Fruit fly (Drosophila melanogaster) whole organism, embryonic: ENCODE data around the gene CG11617.
A peak's percentile ranks its signal among the peaks of the same experiment; 100 is the strongest.

ENCODE experiments used
- Atf-2 ChIP-seq: fragments of 200-800 bp; sonication (Bioruptor generic); optimal IDR thresholded peaks from 2 replicates; lab custom pipeline; 2016; ENCODE audit warnings: missing biosample characterization, missing genetic modification characterization
- Blimp-1 ChIP-seq: fragments of 200-800 bp; sonication (Bioruptor generic); optimal IDR thresholded peaks from 3 replicates; lab custom pipeline; 2018; ENCODE audit warnings: missing biosample characterization, missing genetic modification characterization, mild to moderate bottlenecking, moderate library complexity, missing genetic modification reagents
- CG11456 ChIP-seq: fragments of 200-800 bp; sonication (Bioruptor generic); IDR thresholded peaks from 3 replicates; pipeline ENCODE4 v1.3.6; 2022; ENCODE audit warnings: missing biosample characterization, missing genetic modification characterization
- CG15514 ChIP-seq: fragments of 200-800 bp; sonication (Bioruptor generic); optimal IDR thresholded peaks from 3 replicates; lab custom pipeline; 2017; ENCODE audit warnings: missing biosample characterization, missing genetic modification characterization, mild to moderate bottlenecking, moderate library complexity, missing genetic modification reagents
- CG15601 ChIP-seq: fragments of 200-800 bp; sonication (Bioruptor generic); optimal IDR thresholded peaks from 3 replicates; lab custom pipeline; 2019; ENCODE audit warnings: missing biosample characterization, mild to moderate bottlenecking, missing genetic modification characterization, moderate library complexity
- CG18764 ChIP-seq: fragments of 200-800 bp; sonication (Bioruptor generic); optimal IDR thresholded peaks from 3 replicates; lab custom pipeline; 2016; ENCODE audit warnings: missing biosample characterization, missing genetic modification characterization
- CG2712 ChIP-seq: fragments of 200-800 bp; optimal IDR thresholded peaks from 3 replicates; lab custom pipeline; 2019; ENCODE audit warnings: missing biosample characterization, mild to moderate bottlenecking, missing genetic modification characterization, moderate library complexity
- CG30020 ChIP-seq: fragments of 200-800 bp; optimal IDR thresholded peaks from 2 replicates; lab custom pipeline; 2019; ENCODE audit warnings: missing biosample characterization, mild to moderate bottlenecking, missing genetic modification characterization, moderate library complexity
- CG32767 ChIP-seq: fragments of 200-800 bp; sonication (Bioruptor generic); IDR thresholded peaks from 2 replicates; pipeline ENCODE4 v1.3.6; 2022; ENCODE audit warnings: missing biosample characterization, missing genetic modification characterization
- CG3726 ChIP-seq: fragments of 200-800 bp; sonication (Bioruptor generic); IDR thresholded peaks from 3 replicates; pipeline ENCODE4, ENCODE4 v1.3.6; 2022; ENCODE audit warnings: missing biosample characterization, missing genetic modification characterization
- CG4854 ChIP-seq: fragments of 200-800 bp; sonication (Bioruptor generic); optimal IDR thresholded peaks from 2 replicates; lab custom pipeline; 2016; ENCODE audit warnings: missing biosample characterization, missing genetic modification characterization, inconsistent platforms
- CG6272 ChIP-seq: fragments of 200-800 bp; sonication (Bioruptor generic); IDR thresholded peaks from 2 replicates; pipeline ENCODE4 v1.3.6; 2022; ENCODE audit warnings: missing biosample characterization, missing genetic modification characterization
- CG7786 ChIP-seq: fragments of 200-800 bp; sonication (Bioruptor generic); optimal IDR thresholded peaks from 2 replicates; lab custom pipeline; 2016; ENCODE audit warnings: missing biosample characterization, missing genetic modification characterization
- CG7928 ChIP-seq: fragments of 200-800 bp; sonication (Bioruptor generic); optimal IDR thresholded peaks from 2 replicates; lab custom pipeline; 2017; ENCODE audit warnings: missing biosample characterization, mild to moderate bottlenecking, missing genetic modification characterization
- CG8281 ChIP-seq: fragments of 200-800 bp; sonication (Bioruptor generic); optimal IDR thresholded peaks from 2 replicates; lab custom pipeline; 2018; ENCODE audit warnings: missing biosample characterization, mild to moderate bottlenecking, missing genetic modification characterization, moderate library complexity
- CHES-1-like ChIP-seq: fragments of 200-800 bp; sonication (Bioruptor generic); optimal IDR thresholded peaks from 2 replicates; lab custom pipeline; 2016; ENCODE audit warnings: missing biosample characterization, missing genetic modification characterization
- CTCF ChIP-seq: fragments of 200-800 bp; sonication (Bioruptor generic); optimal IDR thresholded peaks from 2 replicates; lab custom pipeline; 2017; ENCODE audit warnings: missing biosample characterization, mild to moderate bottlenecking, missing genetic modification characterization, moderate library complexity
- GATAe ChIP-seq: fragments of 200-800 bp; sonication (Bioruptor generic); conservative IDR thresholded peaks from 2 replicates; pipeline ENCODE4 v1.3.6; 2022; ENCODE audit warnings: missing biosample characterization, missing genetic modification characterization
- HLH54F ChIP-seq: fragments of 200-800 bp; sonication (Bioruptor generic); optimal IDR thresholded peaks from 3 replicates; lab custom pipeline; 2016; ENCODE audit warnings: missing biosample characterization, missing genetic modification characterization
- Hmx ChIP-seq: fragments of 200-800 bp; sonication (Bioruptor generic); optimal IDR thresholded peaks from 2 replicates; lab custom pipeline; 2016; ENCODE audit warnings: missing biosample characterization, missing genetic modification characterization
- Hr39 ChIP-seq: fragments of >200 bp; optimal IDR thresholded peaks from 2 replicates; lab custom pipeline; 2017
- MBD-R2 ChIP-seq: fragments of 200-800 bp; sonication (Bioruptor generic); IDR thresholded peaks from 2 replicates; pipeline ENCODE4 v1.3.6; 2022; ENCODE audit warnings: missing biosample characterization, missing genetic modification characterization
- MTF-1 ChIP-seq: fragments of 200-800 bp; sonication (Bioruptor generic); optimal IDR thresholded peaks from 2 replicates; lab custom pipeline; 2018; ENCODE audit warnings: missing biosample characterization, mild to moderate bottlenecking, missing genetic modification characterization, borderline replicate concordance
- Mad ChIP-seq: fragments of 200-800 bp; sonication (Bioruptor generic); optimal IDR thresholded peaks from 2 replicates; lab custom pipeline; 2016; ENCODE audit warnings: missing biosample characterization, missing genetic modification characterization
- Med ChIP-seq: fragments of 200-800 bp; sonication (Bioruptor generic); peaks from one replicate; lab custom pipeline; 2016; ENCODE audit warnings: missing biosample characterization, missing genetic modification characterization, mild to moderate bottlenecking, inconsistent platforms, moderate library complexity
- Mrtf ChIP-seq: fragments of 200-800 bp; sonication (Bioruptor generic); IDR thresholded peaks from 3 replicates; pipeline ENCODE4 v1.3.6; 2022; ENCODE audit warnings: missing biosample characterization, missing genetic modification characterization
- Myb ChIP-seq: fragments of 200-800 bp; sonication (Bioruptor generic); optimal IDR thresholded peaks from 2 replicates; lab custom pipeline; 2016; ENCODE audit warnings: missing biosample characterization, missing genetic modification characterization
- cato ChIP-seq: fragments of 200-800 bp; sonication (Bioruptor generic); optimal IDR thresholded peaks from 2 replicates; lab custom pipeline; 2016; ENCODE audit warnings: missing biosample characterization, missing genetic modification characterization, borderline replicate concordance
- caup ChIP-seq: fragments of 200-800 bp; sonication (Bioruptor generic); optimal IDR thresholded peaks from 3 replicates; lab custom pipeline; 2017; ENCODE audit warnings: missing biosample characterization, mild to moderate bottlenecking, missing genetic modification characterization, moderate library complexity; ENCODE audit not compliant: severe bottlenecking
- chif ChIP-seq, 2 experiments: fragments of 200-800 bp; sonication (Bioruptor generic); optimal IDR thresholded peaks; 3 replicates each; lab custom pipeline; 2016; ENCODE audit warnings: missing biosample characterization in 2 of 2, missing genetic modification characterization in 2 of 2
- corto ChIP-seq: fragments of 200-800 bp; sonication (Bioruptor generic); optimal IDR thresholded peaks from 2 replicates; lab custom pipeline; 2016; ENCODE audit warnings: missing biosample characterization, mild to moderate bottlenecking, missing genetic modification characterization, moderate library complexity
- da ChIP-seq: fragments of 200-800 bp; sonication (Bioruptor generic); optimal IDR thresholded peaks from 2 replicates; lab custom pipeline; 2016; ENCODE audit warnings: missing biosample characterization, missing genetic modification characterization
- danr ChIP-seq: fragments of 200-800 bp; sonication (Bioruptor generic); IDR thresholded peaks from 2 replicates; pipeline ENCODE4 v1.3.6; 2022; ENCODE audit warnings: missing biosample characterization, missing genetic modification characterization
- gro ChIP-seq: fragments of 200-800 bp; sonication (Bioruptor generic); optimal IDR thresholded peaks from 2 replicates; lab custom pipeline; 2016; ENCODE audit warnings: missing biosample characterization, missing genetic modification characterization
- kah ChIP-seq: fragments of 200-800 bp; sonication (Bioruptor generic); optimal IDR thresholded peaks from 2 replicates; lab custom pipeline; 2018; ENCODE audit warnings: missing biosample characterization, mild to moderate bottlenecking, missing genetic modification characterization
- kni ChIP-seq: fragments of 200-800 bp; sonication (Bioruptor generic); optimal IDR thresholded peaks from 3 replicates; lab custom pipeline; 2017; ENCODE audit warnings: mild to moderate bottlenecking, missing biosample characterization, missing genetic modification reagents, missing genetic modification characterization
- lbe ChIP-seq: fragments of 200-800 bp; sonication (Bioruptor generic); optimal IDR thresholded peaks from 2 replicates; lab custom pipeline; 2016; ENCODE audit warnings: missing biosample characterization, mild to moderate bottlenecking, missing genetic modification characterization
- org-1 ChIP-seq: fragments of 200-800 bp; sonication (Bioruptor generic); optimal IDR thresholded peaks from 2 replicates; lab custom pipeline; 2017; ENCODE audit warnings: missing biosample characterization, missing genetic modification characterization
- pb ChIP-seq: fragments of 200-800 bp; sonication (Bioruptor generic); optimal IDR thresholded peaks from 3 replicates; lab custom pipeline; 2016; ENCODE audit warnings: missing biosample characterization, missing genetic modification characterization
- pnt ChIP-seq: fragments of 200-800 bp; sonication (Bioruptor generic); optimal IDR thresholded peaks from 3 replicates; lab custom pipeline; 2016; ENCODE audit warnings: missing biosample characterization, missing genetic modification characterization
- ranshi ChIP-seq: fragments of 200-800 bp; sonication (Bioruptor generic); IDR thresholded peaks from 2 replicates; pipeline ENCODE4 v1.3.6; 2022; ENCODE audit warnings: missing biosample characterization, missing genetic modification characterization
- repo ChIP-seq: fragments of 200-800 bp; sonication (Bioruptor generic); optimal IDR thresholded peaks from 2 replicates; lab custom pipeline; 2016; ENCODE audit warnings: missing biosample characterization, missing genetic modification characterization
- shn ChIP-seq: fragments of 200-800 bp; sonication (Bioruptor generic); optimal IDR thresholded peaks from 3 replicates; lab custom pipeline; 2016; ENCODE audit warnings: missing biosample characterization, missing genetic modification characterization
- sima ChIP-seq: fragments of 200-800 bp; sonication (Bioruptor generic); optimal IDR thresholded peaks from 2 replicates; lab custom pipeline; 2016; ENCODE audit warnings: missing biosample characterization, missing genetic modification characterization
- slbo ChIP-seq: fragments of 200-800 bp; sonication (Bioruptor generic); IDR thresholded peaks from 2 replicates; pipeline ENCODE4 v1.3.6; 2022; ENCODE audit warnings: missing biosample characterization, missing genetic modification characterization
- tna ChIP-seq: fragments of 200-800 bp; sonication (Bioruptor generic); IDR thresholded peaks from 2 replicates; pipeline ENCODE4 v1.3.6; 2022; ENCODE audit warnings: missing biosample characterization, missing genetic modification characterization; ENCODE audit not compliant: partially characterized antibody
- twi ChIP-seq: fragments of 200-800 bp; optimal IDR thresholded peaks from 2 replicates; lab custom pipeline; 2019; ENCODE audit warnings: missing biosample characterization, mild to moderate bottlenecking, missing genetic modification characterization, moderate library complexity
- vfl ChIP-seq: fragments of 200-800 bp; sonication (Bioruptor generic); optimal IDR thresholded peaks from 2 replicates; lab custom pipeline; 2016; ENCODE audit warnings: missing biosample characterization, missing genetic modification characterization
- wek ChIP-seq: fragments of 200-800 bp; sonication (Bioruptor generic); optimal IDR thresholded peaks from 3 replicates; lab custom pipeline; 2018; ENCODE audit warnings: missing biosample characterization, mild to moderate bottlenecking, missing genetic modification characterization, moderate library complexity
- zfh2 ChIP-seq: fragments of 200-800 bp; sonication (Bioruptor generic); optimal IDR thresholded peaks from 2 replicates; lab custom pipeline; 2016; ENCODE audit warnings: missing biosample characterization, missing genetic modification characterization

Gene CG11617

dm6 chr2L:166115-167069, 40.7 kb downstream of the CG11617 start (continued):
- peak; percentile 79 for TF ChIP-seq CG15514
- TF ChIP-seq CG32767: no peak
- peak; percentile 43 for TF ChIP-seq CG18764 (GFP tag; lab: Kevin White, UChicago)
- TF ChIP-seq CTCF: no peak
- peak; percentile 49 for TF ChIP-seq HLH54F (GFP tag; lab: Kevin White, UChicago)
- peak; percentile 81 for TF ChIP-seq org-1 (GFP tag; lab: Kevin White, UChicago)
- TF ChIP-seq CHES-1-like (GFP tag; lab: Kevin White, UChicago): peak; percentile 87
- no peak for TF ChIP-seq CG11456 (GFP tag; lab: Robert Waterston, UW)
- peak; percentile 96 for TF ChIP-seq lbe (GFP tag; lab: Kevin White, UChicago)
- TF ChIP-seq Med (GFP tag; lab: Kevin White, UChicago): peak; percentile 95
- TF ChIP-seq chif (GFP tag; optimal IDR thresholded peaks at IDR 0.05; lab: Kevin White, UChicago): peak in 1 of 2 experiments; percentile 50
- TF ChIP-seq zfh2 (GFP tag; lab: Kevin White, UChicago): peak; percentile 45
- TF ChIP-seq twi (tag; lab: Kevin White, UChicago): peak; percentile 58
- TF ChIP-seq CG4854: peak; percentile 56
- peak; percentile 72 for TF ChIP-seq gro (GFP tag; lab: Kevin White, UChicago)
- TF ChIP-seq da (GFP tag; lab: Kevin White, UChicago): no peak
- no peak for TF ChIP-seq slbo (GFP tag; lab: Robert Waterston, UW)
- no peak for TF ChIP-seq CG6272 (GFP tag; lab: Robert Waterston, UW)
- TF ChIP-seq CG2712 (tag; lab: Kevin White, UChicago): peak; percentile 61
- peak; percentile 96 for TF ChIP-seq kni (GFP tag; lab: Kevin White, UChicago)
- peak; percentile 54 for TF ChIP-seq shn (GFP tag; lab: Kevin White, UChicago)
- no peak for TF ChIP-seq CG30020 (tag; lab: Kevin White, UChicago)
- no peak for TF ChIP-seq ranshi (GFP tag; lab: Robert Waterston, UW)
- TF ChIP-seq Mad: peak; percentile 22
- peak; percentile 39 for TF ChIP-seq vfl (GFP tag; lab: Kevin White, UChicago)
- TF ChIP-seq cato: no peak
- TF ChIP-seq Atf-2: peak; percentile 37
- TF ChIP-seq Blimp-1: peak; percentile 60
- TF ChIP-seq pnt (GFP tag; lab: Kevin White, UChicago): no peak
- peak; percentile 92 for TF ChIP-seq caup (GFP tag; lab: Kevin White, UChicago)
- TF ChIP-seq pb (GFP tag; lab: Kevin White, UChicago): peak; percentile 47
- TF ChIP-seq CG7786 (GFP tag; lab: Kevin White, UChicago): peak; percentile 72
- peak; percentile 97 for TF ChIP-seq corto (GFP tag; lab: Kevin White, UChicago)
- no peak for TF ChIP-seq CG7928 (GFP tag; lab: Kevin White, UChicago)
- TF ChIP-seq Hmx (GFP tag; lab: Kevin White, UChicago): no peak
- peak; percentile 47 for TF ChIP-seq kah (GFP tag; lab: Kevin White, UChicago)
- TF ChIP-seq GATAe: no peak
- TF ChIP-seq CG8281 (tag; lab: Kevin White, UChicago): peak; percentile 51
- no peak for TF ChIP-seq danr
- peak; percentile 36 for TF ChIP-seq sima (GFP tag; lab: Kevin White, UChicago)
- TF ChIP-seq Myb (GFP tag; lab: Kevin White, UChicago): peak; percentile 47
- peak; percentile 75 for TF ChIP-seq CG15601 (tag; lab: Kevin White, UChicago)
- no peak for TF ChIP-seq Hr39 (lab: Kevin White, UChicago)
- no peak for TF ChIP-seq MBD-R2 (GFP tag; lab: Robert Waterston, UW)
- TF ChIP-seq MTF-1 (GFP tag; lab: Kevin White, UChicago): peak; percentile 85
- TF ChIP-seq Mrtf (GFP tag; lab: Robert Waterston, UW): no peak
- peak; percentile 67 for TF ChIP-seq wek (GFP tag; lab: Kevin White, UChicago)
- no peak for TF ChIP-seq tna
- peak; percentile 65 for TF ChIP-seq repo (GFP tag; lab: Kevin White, UChicago)
- no peak for TF ChIP-seq CG3726
